Fruit fly (Drosophila melanogaster): ENCODE measurements around the gene CG2854.

dm6 chrX:2306307-2306706, 20.6 kb upstream of the CG2854 start:
- peak; percentile 74 for TF ChIP-seq achi (GFP tag; optimal IDR thresholded peaks at IDR 0.05)
- peak; percentile 63 for TF ChIP-seq CG10669 (GFP tag; optimal IDR thresholded peaks at IDR 0.05)
- TF ChIP-seq Sox102F (GFP tag; optimal IDR thresholded peaks at IDR 0.05), result peak; percentile 85
- TF ChIP-seq OdsH (GFP tag; optimal IDR thresholded peaks at IDR 0.05), result peak; percentile 82
